Worm (Caenorhabditis elegans): Measurements from ENCODE around the gene Y43F8B.25.

- no peak for TF ChIP-seq zag-1 (tag; optimal IDR thresholded peaks at IDR 0.05)
- TF ChIP-seq nhr-76 (tag; optimal IDR thresholded peaks at IDR 0.05), result no peak
- TF ChIP-seq sdz-12 (GFP tag; optimal IDR thresholded peaks at IDR 0.05), result no peak
- no peak for TF ChIP-seq lin-13 (GFP tag; optimal IDR thresholded peaks at IDR 0.05)
- no peak for TF ChIP-seq unc-130 (GFP tag; optimal IDR thresholded peaks at IDR 0.05)
- no peak for TF ChIP-seq R02D3.7 (tag; optimal IDR thresholded peaks at IDR 0.05)
- no peak for TF ChIP-seq skn-1 (tag; optimal IDR thresholded peaks at IDR 0.05)
- no peak for TF ChIP-seq fos-1 (tag; optimal IDR thresholded peaks at IDR 0.05)
- TF ChIP-seq lir-3 (tag; optimal IDR thresholded peaks at IDR 0.05), result no peak
- no peak for TF ChIP-seq snpc-4 (tag; optimal IDR thresholded peaks at IDR 0.05)
- no peak for TF ChIP-seq ZK546.5 (tag; optimal IDR thresholded peaks at IDR 0.05)
Observed at ce11 chrV:19510925-19511324, 48.2 kb downstream of the Y43F8B.25 start.

All from whole organism, L4 larva.